Fruit fly (Drosophila melanogaster) whole organism, embryonic: Measurements from ENCODE around the gene CG43367.

Experiments used
- Adf1 ChIP-seq: fragments of 200-800 bp; sonication (Bioruptor generic); IDR thresholded peaks from 2 replicates; pipeline ENCODE4 v1.3.6; 2022; ENCODE audit warnings: missing biosample characterization, missing genetic modification characterization
- Antp ChIP-seq: fragments of 200-800 bp; sonication (Bioruptor generic); optimal IDR thresholded peaks from 3 replicates; lab custom pipeline; 2016; ENCODE audit warnings: missing biosample characterization, missing genetic modification characterization
- Bdp1 ChIP-seq: fragments of 200-800 bp; sonication (Bioruptor generic); optimal IDR thresholded peaks from 3 replicates; lab custom pipeline; 2016; ENCODE audit warnings: missing biosample characterization, missing genetic modification characterization
- Bgb ChIP-seq: fragments of 200-800 bp; sonication (Bioruptor generic); IDR thresholded peaks from 2 replicates; pipeline ENCODE4 v1.3.6; 2022; ENCODE audit warnings: missing biosample characterization, missing genetic modification characterization; ENCODE audit not compliant: partially characterized antibody
- CG10543 ChIP-seq: fragments of 200-800 bp; sonication (Bioruptor generic); optimal IDR thresholded peaks from 3 replicates; lab custom pipeline; 2017; ENCODE audit warnings: missing biosample characterization, mild to moderate bottlenecking, missing genetic modification characterization, moderate library complexity
- CG10654 ChIP-seq: fragments of 200-800 bp; sonication (Bioruptor generic); optimal IDR thresholded peaks from 2 replicates; lab custom pipeline; 2016; ENCODE audit warnings: missing biosample characterization, missing genetic modification characterization
- CG11560 ChIP-seq: fragments of 200-800 bp; sonication (Bioruptor generic); IDR thresholded peaks from 3 replicates; pipeline ENCODE4 v1.3.6; 2022; ENCODE audit warnings: missing biosample characterization, missing genetic modification characterization
- CG12155 ChIP-seq: fragments of 200-800 bp; sonication (Bioruptor generic); optimal IDR thresholded peaks from 3 replicates; lab custom pipeline; 2016; ENCODE audit warnings: missing biosample characterization, missing genetic modification characterization
- CG12219 ChIP-seq: fragments of 200-800 bp; sonication (Bioruptor generic); optimal IDR thresholded peaks from 3 replicates; lab custom pipeline; 2018; ENCODE audit warnings: missing biosample characterization, mild to moderate bottlenecking, missing genetic modification characterization
- CG12942 ChIP-seq: fragments of 200-800 bp; sonication (Bioruptor generic); optimal IDR thresholded peaks from 3 replicates; lab custom pipeline; 2016; ENCODE audit warnings: missing biosample characterization, missing genetic modification characterization
- CG15073 ChIP-seq: fragments of 200-800 bp; sonication (Bioruptor generic); optimal IDR thresholded peaks from 2 replicates; lab custom pipeline; 2016; ENCODE audit warnings: missing biosample characterization, missing genetic modification characterization
- CG16863 ChIP-seq: fragments of 200-800 bp; sonication (Bioruptor generic); optimal IDR thresholded peaks from 3 replicates; lab custom pipeline; 2016; ENCODE audit warnings: missing biosample characterization, missing genetic modification characterization
- CG17385 ChIP-seq: fragments of 200-800 bp; sonication (Bioruptor generic); optimal IDR thresholded peaks from 3 replicates; lab custom pipeline; 2018; ENCODE audit warnings: missing biosample characterization, mild to moderate bottlenecking, missing genetic modification characterization
- CG18476 ChIP-seq: fragments of 200-800 bp; sonication (Bioruptor generic); optimal IDR thresholded peaks from 2 replicates; lab custom pipeline; 2016; ENCODE audit warnings: missing biosample characterization, mild to moderate bottlenecking, missing genetic modification characterization
- CG18764 ChIP-seq: fragments of 200-800 bp; sonication (Bioruptor generic); optimal IDR thresholded peaks from 3 replicates; lab custom pipeline; 2016; ENCODE audit warnings: missing biosample characterization, missing genetic modification characterization
- CG2116 ChIP-seq: fragments of 200-800 bp; sonication (Bioruptor generic); optimal IDR thresholded peaks from 3 replicates; lab custom pipeline; 2018; ENCODE audit warnings: missing biosample characterization, mild to moderate bottlenecking, missing genetic modification characterization
- CG3163 ChIP-seq: fragments of 200-800 bp; sonication (Bioruptor generic); optimal IDR thresholded peaks from 3 replicates; lab custom pipeline; 2016; ENCODE audit warnings: missing biosample characterization, missing genetic modification characterization
- CG33557 ChIP-seq: fragments of 200-800 bp; sonication (Bioruptor generic); optimal IDR thresholded peaks from 2 replicates; lab custom pipeline; 2019; ENCODE audit warnings: missing biosample characterization, mild to moderate bottlenecking, missing genetic modification characterization, moderate library complexity
- CG4424 ChIP-seq: fragments of 200-800 bp; sonication (Bioruptor generic); optimal IDR thresholded peaks from 3 replicates; lab custom pipeline; 2016; ENCODE audit warnings: missing biosample characterization, missing genetic modification characterization
- CG4820 ChIP-seq: fragments of 200-800 bp; sonication (Bioruptor generic); optimal IDR thresholded peaks from 3 replicates; lab custom pipeline; 2016; ENCODE audit warnings: missing biosample characterization, missing genetic modification characterization
- CG6791 ChIP-seq: fragments of 200-800 bp; sonication (Bioruptor generic); IDR thresholded peaks from 3 replicates; pipeline ENCODE4 v1.3.6; 2022; ENCODE audit warnings: missing biosample characterization, missing genetic modification characterization; ENCODE audit not compliant: partially characterized antibody
- CG7556 ChIP-seq: fragments of 200-800 bp; sonication (Bioruptor generic); optimal IDR thresholded peaks from 2 replicates; lab custom pipeline; 2017; ENCODE audit warnings: missing biosample characterization, mild to moderate bottlenecking, missing genetic modification characterization
- CG7928 ChIP-seq: fragments of 200-800 bp; sonication (Bioruptor generic); optimal IDR thresholded peaks from 2 replicates; lab custom pipeline; 2017; ENCODE audit warnings: missing biosample characterization, mild to moderate bottlenecking, missing genetic modification characterization
- CG9215 ChIP-seq: fragments of 200-800 bp; sonication (Bioruptor generic); IDR thresholded peaks from 2 replicates; pipeline ENCODE4 v1.3.6; 2022; ENCODE audit warnings: missing biosample characterization, missing genetic modification characterization
- CoRest ChIP-seq: fragments of 200-800 bp; sonication (Bioruptor generic); optimal IDR thresholded peaks from 3 replicates; lab custom pipeline; 2018; ENCODE audit warnings: missing biosample characterization, mild to moderate bottlenecking, missing genetic modification characterization, moderate library complexity
- Dek ChIP-seq: fragments of 200-800 bp; sonication (Bioruptor generic); optimal IDR thresholded peaks from 3 replicates; lab custom pipeline; 2019; ENCODE audit warnings: missing biosample characterization, mild to moderate bottlenecking, missing genetic modification characterization, moderate library complexity
- Dfd ChIP-seq, 2 experiments: fragments of >200 bp; optimal IDR thresholded peaks; 2 replicates each; lab custom pipeline; 2017; ENCODE audit warnings: missing biosample characterization in 2 of 2, missing genetic modification characterization in 2 of 2
- Drgx ChIP-seq: fragments of 200-800 bp; sonication (Bioruptor generic); IDR thresholded peaks from 2 replicates; pipeline ENCODE4 v1.3.6; 2022; ENCODE audit warnings: missing biosample characterization, missing genetic modification characterization
- GATAe ChIP-seq: fragments of 200-800 bp; sonication (Bioruptor generic); conservative IDR thresholded peaks from 2 replicates; pipeline ENCODE4 v1.3.6; 2022; ENCODE audit warnings: missing biosample characterization, missing genetic modification characterization
- H2.0 ChIP-seq: fragments of 200-800 bp; sonication (Bioruptor generic); IDR thresholded peaks from 2 replicates; pipeline ENCODE4 v1.3.6; 2022; ENCODE audit warnings: missing biosample characterization, missing genetic modification characterization
- MBD-R2 ChIP-seq: fragments of 200-800 bp; sonication (Bioruptor generic); IDR thresholded peaks from 2 replicates; pipeline ENCODE4 v1.3.6; 2022; ENCODE audit warnings: missing biosample characterization, missing genetic modification characterization
- Myb ChIP-seq: fragments of 200-800 bp; sonication (Bioruptor generic); optimal IDR thresholded peaks from 2 replicates; lab custom pipeline; 2016; ENCODE audit warnings: missing biosample characterization, missing genetic modification characterization
- Sox100B ChIP-seq: fragments of 200-800 bp; sonication (Bioruptor generic); optimal IDR thresholded peaks from 3 replicates; lab custom pipeline; 2018; ENCODE audit warnings: missing biosample characterization, mild to moderate bottlenecking, missing genetic modification characterization
- Xrp1 ChIP-seq: fragments of 200-800 bp; sonication (Bioruptor generic); IDR thresholded peaks from 2 replicates; pipeline ENCODE4 v1.3.6; 2022; ENCODE audit warnings: missing biosample characterization, missing genetic modification characterization
- ash1 ChIP-seq: fragments of 200-800 bp; sonication (Bioruptor generic); optimal IDR thresholded peaks from 2 replicates; lab custom pipeline; 2018; ENCODE audit warnings: missing biosample characterization, mild to moderate bottlenecking, missing genetic modification characterization
- az2 ChIP-seq: fragments of 200-800 bp; sonication (Bioruptor generic); optimal IDR thresholded peaks from 3 replicates; lab custom pipeline; 2016; ENCODE audit warnings: missing biosample characterization, missing genetic modification characterization
- bigmax ChIP-seq: fragments of 200-800 bp; sonication (Bioruptor generic); optimal IDR thresholded peaks from 2 replicates; lab custom pipeline; 2018; ENCODE audit warnings: missing biosample characterization, mild to moderate bottlenecking, missing genetic modification characterization
- caup ChIP-seq: fragments of 200-800 bp; sonication (Bioruptor generic); optimal IDR thresholded peaks from 3 replicates; lab custom pipeline; 2017; ENCODE audit warnings: missing biosample characterization, mild to moderate bottlenecking, missing genetic modification characterization, moderate library complexity; ENCODE audit not compliant: severe bottlenecking
- cg ChIP-seq: fragments of 200-800 bp; sonication (Bioruptor generic); optimal IDR thresholded peaks from 3 replicates; lab custom pipeline; 2019; ENCODE audit warnings: missing biosample characterization, mild to moderate bottlenecking, missing genetic modification characterization, moderate library complexity
- danr ChIP-seq: fragments of 200-800 bp; sonication (Bioruptor generic); IDR thresholded peaks from 2 replicates; pipeline ENCODE4 v1.3.6; 2022; ENCODE audit warnings: missing biosample characterization, missing genetic modification characterization
- dmrt11E ChIP-seq: fragments of 200-800 bp; sonication (Bioruptor generic); optimal IDR thresholded peaks from 3 replicates; lab custom pipeline; 2018; ENCODE audit warnings: missing biosample characterization, mild to moderate bottlenecking, missing genetic modification characterization, moderate library complexity
- en ChIP-seq: fragments of 200-800 bp; sonication (Bioruptor generic); optimal IDR thresholded peaks from 2 replicates; lab custom pipeline; 2016; ENCODE audit warnings: missing biosample characterization, missing genetic modification characterization
- jumu ChIP-seq: fragments of 200-800 bp; sonication (Bioruptor generic); optimal IDR thresholded peaks from 3 replicates; lab custom pipeline; 2016; ENCODE audit warnings: missing biosample characterization, missing genetic modification characterization
- kah ChIP-seq: fragments of 200-800 bp; sonication (Bioruptor generic); optimal IDR thresholded peaks from 2 replicates; lab custom pipeline; 2018; ENCODE audit warnings: missing biosample characterization, mild to moderate bottlenecking, missing genetic modification characterization
- lbe ChIP-seq: fragments of 200-800 bp; sonication (Bioruptor generic); optimal IDR thresholded peaks from 2 replicates; lab custom pipeline; 2016; ENCODE audit warnings: missing biosample characterization, mild to moderate bottlenecking, missing genetic modification characterization
- luna ChIP-seq: fragments of 200-800 bp; sonication (Bioruptor generic); optimal IDR thresholded peaks from 2 replicates; lab custom pipeline; 2016; ENCODE audit warnings: missing biosample characterization, missing genetic modification characterization
- otp ChIP-seq: fragments of 200-800 bp; sonication (Bioruptor generic); IDR thresholded peaks from 3 replicates; pipeline ENCODE4, ENCODE4 v1.3.6; 2022; ENCODE audit warnings: missing biosample characterization, missing genetic modification characterization
- ranshi ChIP-seq: fragments of 200-800 bp; sonication (Bioruptor generic); IDR thresholded peaks from 2 replicates; pipeline ENCODE4 v1.3.6; 2022; ENCODE audit warnings: missing biosample characterization, missing genetic modification characterization
- ro ChIP-seq: fragments of 200-800 bp; sonication (Bioruptor generic); IDR thresholded peaks from 2 replicates; pipeline ENCODE4 v1.3.6; 2022; ENCODE audit warnings: missing biosample characterization, missing genetic modification characterization
- row ChIP-seq: fragments of 200-800 bp; sonication (Bioruptor generic); IDR thresholded peaks from 3 replicates; pipeline ENCODE4 v1.3.6; 2022; ENCODE audit warnings: missing biosample characterization, missing genetic modification characterization
- sisA ChIP-seq: fragments of 200-800 bp; sonication (Bioruptor generic); IDR thresholded peaks from 2 replicates; pipeline ENCODE4 v1.3.6; 2022; ENCODE audit warnings: missing biosample characterization, missing genetic modification characterization

Gene CG43367

dm6 chr3L:4230357-4230901, 36.6 kb downstream of the CG43367 start (continued):
- TF ChIP-seq Xrp1: peak; percentile 97
- TF ChIP-seq danr (GFP tag; lab: Robert Waterston, UW): peak; percentile 77
- TF ChIP-seq CG3163: peak; percentile 69
- TF ChIP-seq CG10543 (GFP tag; lab: Kevin White, UChicago): peak; percentile 82
- TF ChIP-seq bigmax: no peak
- TF ChIP-seq CG15073 (GFP tag; lab: Kevin White, UChicago): peak; percentile 66
- peak; percentile 91 for TF ChIP-seq CG12219 (GFP tag; lab: Kevin White, UChicago)
- peak; percentile 75; the same call in 1 of the 2 replicates for TF ChIP-seq ro
- TF ChIP-seq CG6791 (GFP tag; lab: Robert Waterston, UW): no peak
- no peak for TF ChIP-seq lbe (GFP tag; lab: Kevin White, UChicago)
- TF ChIP-seq sisA (GFP tag; lab: Robert Waterston, UW): peak; percentile 94
- peak; percentile 87 for TF ChIP-seq kah (GFP tag; lab: Kevin White, UChicago)
- TF ChIP-seq cg: peak; percentile 69
- TF ChIP-seq CG9215: peak; percentile 73
- TF ChIP-seq H2.0: peak; percentile 78
- TF ChIP-seq CG17385 (GFP tag; lab: Kevin White, UChicago): peak; percentile 86
- peak; percentile 96 for TF ChIP-seq CG4424 (GFP tag; lab: Kevin White, UChicago)
- TF ChIP-seq CG16863 (GFP tag; lab: Kevin White, UChicago): peak; percentile 94
- TF ChIP-seq ash1: no peak
- peak; percentile 68; the same call in 2 of the 3 replicates for TF ChIP-seq CG11560 (tag; lab: Robert Waterston, UW)
- TF ChIP-seq CG12942 (GFP tag; lab: Kevin White, UChicago): peak; percentile 91
- peak; percentile 79 for TF ChIP-seq Dek (tag; lab: Kevin White, UChicago)
- peak; percentile 96 for TF ChIP-seq CG4820
- TF ChIP-seq CG33557 (GFP tag; lab: Kevin White, UChicago): peak; percentile 97
- TF ChIP-seq caup: peak; percentile 66
- TF ChIP-seq row (GFP tag; lab: Robert Waterston, UW): peak; percentile 96
- peak; percentile 8 for TF ChIP-seq luna
- TF ChIP-seq Bdp1 (GFP tag; lab: Kevin White, UChicago): peak; percentile 84
- peak; percentile 86 for TF ChIP-seq CG18764 (GFP tag; lab: Kevin White, UChicago)
- TF ChIP-seq GATAe: no peak
- TF ChIP-seq Sox100B (GFP tag; lab: Kevin White, UChicago): peak; percentile 96
- TF ChIP-seq Drgx (GFP tag; lab: Robert Waterston, UW): peak; percentile 91
- peak; percentile 85 for TF ChIP-seq CG12155
- TF ChIP-seq CG2116 (GFP tag; lab: Kevin White, UChicago): peak; percentile 73
- TF ChIP-seq dmrt11E (tag; lab: Kevin White, UChicago): peak; percentile 98
- peak; percentile 95 for TF ChIP-seq az2 (GFP tag; lab: Kevin White, UChicago)
- TF ChIP-seq MBD-R2 (GFP tag; lab: Robert Waterston, UW): peak; percentile 27; the same call in 1 of the 2 replicates
- peak; percentile 91 for TF ChIP-seq otp (GFP tag; lab: Robert Waterston, UW)
- TF ChIP-seq CG18476: peak; percentile 90
- peak; percentile 94 for TF ChIP-seq CG7556 (GFP tag; lab: Kevin White, UChicago)
- TF ChIP-seq Myb (GFP tag; lab: Kevin White, UChicago): peak; percentile 74
- TF ChIP-seq CG7928 (GFP tag; lab: Kevin White, UChicago): no peak
- TF ChIP-seq jumu (GFP tag; lab: Kevin White, UChicago): peak; percentile 94
- TF ChIP-seq CoRest (tag; lab: Kevin White, UChicago): peak; percentile 95
- no peak for TF ChIP-seq Dfd (GFP tag; optimal IDR thresholded peaks at IDR 0.05; lab: Kevin White, UChicago)
- peak; percentile 89 for TF ChIP-seq en
- TF ChIP-seq Bgb (GFP tag; lab: Robert Waterston, UW): no peak
- peak; percentile 89 for TF ChIP-seq Antp (GFP tag; lab: Kevin White, UChicago)
- peak; percentile 91 for TF ChIP-seq CG10654 (GFP tag; lab: Kevin White, UChicago)
- peak; percentile 82 for TF ChIP-seq ranshi (GFP tag; lab: Robert Waterston, UW)
- no peak for TF ChIP-seq Adf1 (GFP tag; lab: Robert Waterston, UW)
